Worm (Caenorhabditis elegans): ENCODE results near the gene mct-5.

- no peak for TF ChIP-seq flt-1 (GFP tag; IDR thresholded peaks at IDR 0.05)
- no peak for TF ChIP-seq ztf-23 (GFP tag; IDR thresholded peaks at IDR 0.05)
- no peak for TF ChIP-seq tab-1 (GFP tag; IDR thresholded peaks at IDR 0.05)
- no peak for TF ChIP-seq cog-1 (tag; optimal IDR thresholded peaks at IDR 0.05)
- TF ChIP-seq klf-2 (GFP tag; conservative IDR thresholded peaks at IDR 0.05) = no peak
- TF ChIP-seq ref-1 (GFP tag; conservative IDR thresholded peaks at IDR 0.05) = no peak
- TF ChIP-seq T22C8.4 (GFP tag; IDR thresholded peaks at IDR 0.05) = no peak
- no peak for TF ChIP-seq ztf-29 (GFP tag; IDR thresholded peaks at IDR 0.05)
- TF ChIP-seq med-1 (GFP tag; optimal IDR thresholded peaks at IDR 0.05; ENCODE audit: insufficient read depth) = no peak
These were observed 40.5 kb downstream of the mct-5 start, which contains the start of gene cth-2 for ce11 chrII:7057860-7058259.

Data from whole organism, midembryonic.